Fruit fly (Drosophila melanogaster) whole organism, embryonic: ENCODE results near the gene mora.

Experiments
- Abd-B ChIP-seq: fragments of 200-800 bp; sonication (Bioruptor generic); optimal IDR thresholded peaks from 2 replicates; lab custom pipeline; 2018; ENCODE audit warnings: missing biosample characterization, mild to moderate bottlenecking, missing genetic modification characterization, moderate library complexity
- CG10321 ChIP-seq: fragments of 200-800 bp; sonication (Bioruptor generic); IDR thresholded peaks from 2 replicates; pipeline ENCODE4 v1.3.6; 2022; ENCODE audit warnings: missing biosample characterization, missing genetic modification characterization
- CG11696 ChIP-seq: fragments of 200-800 bp; sonication (Bioruptor generic); IDR thresholded peaks from 2 replicates; pipeline ENCODE4 v1.3.6; 2022; ENCODE audit warnings: missing biosample characterization, missing genetic modification characterization
- CG13775 ChIP-seq: fragments of 200-800 bp; sonication (Bioruptor generic); optimal IDR thresholded peaks from 3 replicates; lab custom pipeline; 2017; ENCODE audit warnings: missing biosample characterization, mild to moderate bottlenecking, missing genetic modification characterization
- CG15073 ChIP-seq: fragments of 200-800 bp; sonication (Bioruptor generic); optimal IDR thresholded peaks from 2 replicates; lab custom pipeline; 2016; ENCODE audit warnings: missing biosample characterization, missing genetic modification characterization
- CG15269 ChIP-seq: fragments of 200-800 bp; sonication (Bioruptor generic); optimal IDR thresholded peaks from 2 replicates; lab custom pipeline; 2018; ENCODE audit warnings: missing biosample characterization, mild to moderate bottlenecking, missing genetic modification characterization, moderate library complexity
- CG1529 ChIP-seq: fragments of 200-800 bp; sonication (Bioruptor generic); optimal IDR thresholded peaks from 3 replicates; lab custom pipeline; 2018; ENCODE audit warnings: missing biosample characterization, missing genetic modification characterization
- CG15601 ChIP-seq: fragments of 200-800 bp; sonication (Bioruptor generic); optimal IDR thresholded peaks from 3 replicates; lab custom pipeline; 2019; ENCODE audit warnings: missing biosample characterization, mild to moderate bottlenecking, missing genetic modification characterization, moderate library complexity
- CG17912 ChIP-seq: fragments of 200-800 bp; sonication (Bioruptor generic); optimal IDR thresholded peaks from 2 replicates; lab custom pipeline; 2018; ENCODE audit warnings: missing biosample characterization, mild to moderate bottlenecking, missing genetic modification characterization
- CG2202 ChIP-seq: fragments of 200-800 bp; sonication (Bioruptor generic); optimal IDR thresholded peaks from 2 replicates; lab custom pipeline; 2018; ENCODE audit warnings: missing biosample characterization, mild to moderate bottlenecking, missing genetic modification characterization
- CG2875 ChIP-seq: fragments of 200-800 bp; sonication (Bioruptor generic); optimal IDR thresholded peaks from 2 replicates; lab custom pipeline; 2017; ENCODE audit warnings: missing biosample characterization, mild to moderate bottlenecking, missing genetic modification characterization, missing genetic modification reagents
- CG3065 ChIP-seq: fragments of 200-800 bp; sonication (Bioruptor generic); optimal IDR thresholded peaks from 2 replicates; lab custom pipeline; 2016; ENCODE audit warnings: missing biosample characterization, missing genetic modification characterization
- CG6175 ChIP-seq: fragments of 200-800 bp; sonication (Bioruptor generic); IDR thresholded peaks from 3 replicates; pipeline ENCODE4 v1.3.6; 2022; ENCODE audit warnings: missing biosample characterization, missing genetic modification characterization
- CG7271 ChIP-seq: fragments of 200-800 bp; sonication (Bioruptor generic); optimal IDR thresholded peaks from 2 replicates; lab custom pipeline; 2018; ENCODE audit warnings: missing biosample characterization, mild to moderate bottlenecking, missing genetic modification characterization, moderate library complexity
- CG7839 ChIP-seq: fragments of 200-800 bp; sonication (Bioruptor generic); optimal IDR thresholded peaks from 3 replicates; lab custom pipeline; 2018; ENCODE audit warnings: missing biosample characterization, mild to moderate bottlenecking, missing genetic modification characterization, moderate library complexity
- CG8281 ChIP-seq: fragments of 200-800 bp; sonication (Bioruptor generic); optimal IDR thresholded peaks from 2 replicates; lab custom pipeline; 2018; ENCODE audit warnings: missing biosample characterization, mild to moderate bottlenecking, missing genetic modification characterization, moderate library complexity
- CG9215 ChIP-seq: fragments of 200-800 bp; sonication (Bioruptor generic); IDR thresholded peaks from 2 replicates; pipeline ENCODE4 v1.3.6; 2022; ENCODE audit warnings: missing biosample characterization, missing genetic modification characterization
- CHES-1-like ChIP-seq: fragments of 200-800 bp; sonication (Bioruptor generic); optimal IDR thresholded peaks from 2 replicates; lab custom pipeline; 2016; ENCODE audit warnings: missing biosample characterization, missing genetic modification characterization
- D ChIP-seq, 2 experiments: fragments of 200-800 bp in 1 of 2; fragments of >200 bp in 1 of 2; sonication (Bioruptor generic) in 1 of 2; optimal IDR thresholded peaks; 2 replicates in 1 of 2; 3 replicates in 1 of 2; lab custom pipeline; 2017; ENCODE audit warnings: mild to moderate bottlenecking in 1 of 2, missing biosample characterization in 1 of 2, missing genetic modification characterization in 1 of 2, missing genetic modification reagents in 1 of 2
- Dip2 ChIP-seq: fragments of 200-800 bp; sonication (Bioruptor generic); IDR thresholded peaks from 2 replicates; pipeline ENCODE4 v1.3.6; 2022; ENCODE audit warnings: missing biosample characterization, missing genetic modification characterization
- Jarid2 ChIP-seq: fragments of 200-800 bp; sonication (Bioruptor generic); optimal IDR thresholded peaks from 3 replicates; lab custom pipeline; 2017; ENCODE audit warnings: mild to moderate bottlenecking, missing biosample characterization, missing genetic modification reagents, missing genetic modification characterization
- Kr ChIP-seq: fragments of 200-800 bp; sonication (Bioruptor generic); optimal IDR thresholded peaks from 2 replicates; lab custom pipeline; 2017; ENCODE audit warnings: missing biosample characterization, mild to moderate bottlenecking, missing genetic modification characterization
- Med ChIP-seq: fragments of 200-800 bp; sonication (Bioruptor generic); peaks from one replicate; lab custom pipeline; 2016; ENCODE audit warnings: missing biosample characterization, missing genetic modification characterization, mild to moderate bottlenecking, inconsistent platforms, moderate library complexity
- Neu2 ChIP-seq: fragments of 200-800 bp; sonication (Bioruptor generic); optimal IDR thresholded peaks from 3 replicates; lab custom pipeline; 2016; ENCODE audit warnings: missing biosample characterization, missing genetic modification characterization, borderline replicate concordance
- Oli ChIP-seq: fragments of 200-800 bp; sonication (Bioruptor generic); optimal IDR thresholded peaks from 2 replicates; lab custom pipeline; 2018; ENCODE audit warnings: missing biosample characterization, mild to moderate bottlenecking, missing genetic modification characterization, moderate library complexity
- Sry-δ ChIP-seq: fragments of 200-800 bp; sonication (Bioruptor generic); optimal IDR thresholded peaks from 2 replicates; lab custom pipeline; 2016; ENCODE audit warnings: missing biosample characterization, missing genetic modification characterization
- Stat92E ChIP-seq, 3 experiments: fragments of >200 bp in 2 of 3; fragments of 200-800 bp in 1 of 3; sonication (Bioruptor generic) in 1 of 3; optimal IDR thresholded peaks; 2 replicates each; lab custom pipeline; 2017 to 2019; ENCODE audit warnings: missing biosample characterization in 3 of 3, missing genetic modification characterization in 3 of 3, mild to moderate bottlenecking in 1 of 3, moderate library complexity in 1 of 3
- ac ChIP-seq: fragments of 200-800 bp; sonication (Bioruptor generic); optimal IDR thresholded peaks from 3 replicates; lab custom pipeline; 2017; ENCODE audit warnings: missing biosample characterization, mild to moderate bottlenecking, missing genetic modification characterization
- ato ChIP-seq: fragments of 200-800 bp; sonication (Bioruptor generic); IDR thresholded peaks from 2 replicates; pipeline ENCODE4 v1.3.6; 2022; ENCODE audit warnings: missing biosample characterization, missing genetic modification characterization; ENCODE audit not compliant: partially characterized antibody
- bab2 ChIP-seq: fragments of 200-800 bp; sonication (Bioruptor generic); optimal IDR thresholded peaks from 2 replicates; lab custom pipeline; 2016; ENCODE audit warnings: missing biosample characterization, missing genetic modification characterization
- bcd ChIP-seq: fragments of 200-800 bp; sonication (Bioruptor generic); optimal IDR thresholded peaks from 2 replicates; lab custom pipeline; 2017; ENCODE audit warnings: missing biosample characterization, mild to moderate bottlenecking, missing genetic modification characterization
- dysf ChIP-seq: fragments of 200-800 bp; sonication (Bioruptor generic); IDR thresholded peaks from 3 replicates; pipeline ENCODE4 v1.3.6; 2022; ENCODE audit warnings: missing biosample characterization, missing genetic modification characterization
- ewg ChIP-seq: fragments of 200-800 bp; sonication (Bioruptor generic); optimal IDR thresholded peaks from 3 replicates; lab custom pipeline; 2017; ENCODE audit warnings: mild to moderate bottlenecking, missing biosample characterization, missing genetic modification reagents, missing genetic modification characterization
- jumu ChIP-seq: fragments of 200-800 bp; sonication (Bioruptor generic); optimal IDR thresholded peaks from 3 replicates; lab custom pipeline; 2016; ENCODE audit warnings: missing biosample characterization, missing genetic modification characterization
- knrl ChIP-seq: fragments of 200-800 bp; sonication (Bioruptor generic); IDR thresholded peaks from 3 replicates; pipeline ENCODE4 v1.3.6; 2022; ENCODE audit warnings: missing biosample characterization, missing genetic modification characterization; ENCODE audit not compliant: partially characterized antibody
- mld ChIP-seq: fragments of 200-800 bp; sonication (Bioruptor generic); IDR thresholded peaks from 3 replicates; pipeline ENCODE4 v1.3.6; 2022; ENCODE audit warnings: missing biosample characterization, missing genetic modification characterization; ENCODE audit not compliant: partially characterized antibody
- peb ChIP-seq: fragments of 200-800 bp; sonication (Bioruptor generic); IDR thresholded peaks from 2 replicates; pipeline ENCODE4 v1.3.6; 2022; ENCODE audit warnings: missing biosample characterization, missing genetic modification characterization
- salm ChIP-seq: fragments of 200-800 bp; sonication (Bioruptor generic); optimal IDR thresholded peaks from 2 replicates; lab custom pipeline; 2018; ENCODE audit warnings: missing biosample characterization, mild to moderate bottlenecking, missing genetic modification characterization
- sens-2 ChIP-seq: fragments of 200-800 bp; sonication (Bioruptor generic); IDR thresholded peaks from 2 replicates; pipeline ENCODE4 v1.3.6; 2022; ENCODE audit warnings: missing biosample characterization, missing genetic modification characterization
- slbo ChIP-seq: fragments of 200-800 bp; sonication (Bioruptor generic); IDR thresholded peaks from 2 replicates; pipeline ENCODE4 v1.3.6; 2022; ENCODE audit warnings: missing biosample characterization, missing genetic modification characterization
- sob ChIP-seq: fragments of 200-800 bp; sonication (Bioruptor generic); IDR thresholded peaks from 2 replicates; pipeline ENCODE4 v1.3.6; 2022; ENCODE audit warnings: missing biosample characterization, missing genetic modification characterization
- ssp ChIP-seq: fragments of 200-800 bp; sonication (Bioruptor generic); IDR thresholded peaks from 2 replicates; pipeline ENCODE4 v1.3.6; 2022; ENCODE audit warnings: missing biosample characterization, missing genetic modification characterization
- trem ChIP-seq: fragments of 200-800 bp; optimal IDR thresholded peaks from 3 replicates; lab custom pipeline; 2019; ENCODE audit warnings: missing biosample characterization, mild to moderate bottlenecking, missing genetic modification characterization, moderate library complexity
- twi ChIP-seq: fragments of 200-800 bp; optimal IDR thresholded peaks from 2 replicates; lab custom pipeline; 2019; ENCODE audit warnings: missing biosample characterization, mild to moderate bottlenecking, missing genetic modification characterization, moderate library complexity
- unpg ChIP-seq: fragments of 200-800 bp; sonication (Bioruptor generic); optimal IDR thresholded peaks from 3 replicates; lab custom pipeline; 2018; ENCODE audit warnings: missing biosample characterization, mild to moderate bottlenecking, missing genetic modification characterization, moderate library complexity
- vvl ChIP-seq: fragments of 200-800 bp; sonication (Bioruptor generic); IDR thresholded peaks from 2 replicates; pipeline ENCODE4 v1.3.6; 2022; ENCODE audit warnings: missing biosample characterization, missing genetic modification characterization
- zfh2 ChIP-seq: fragments of 200-800 bp; sonication (Bioruptor generic); optimal IDR thresholded peaks from 2 replicates; lab custom pipeline; 2016; ENCODE audit warnings: missing biosample characterization, missing genetic modification characterization

The mora gene

dm6 chr3R:24230423-24231205, 44.5 kb downstream of the mora start, which contains the start of gene mask (continued):
- TF ChIP-seq CG2875 (GFP tag; lab: Kevin White, UChicago) = peak; percentile 54
- TF ChIP-seq CHES-1-like = peak; percentile 73
- peak; percentile 64 for TF ChIP-seq CG7839 (tag; lab: Kevin White, UChicago)
- no peak for TF ChIP-seq D (optimal IDR thresholded peaks at IDR 0.05; lab: Kevin White, UChicago)
- peak; percentile 63 for TF ChIP-seq D (GFP tag; optimal IDR thresholded peaks at IDR 0.05; lab: Kevin White, UChicago)
- no peak for TF ChIP-seq Dip2
- 0 out of 2 replicates have a peak, but pooled peaks have one; percentile 40 for TF ChIP-seq CG9215 (GFP tag; lab: Robert Waterston, UW)
- TF ChIP-seq CG15601 = peak; percentile 70
- peak; percentile 16 for TF ChIP-seq trem (tag; lab: Kevin White, UChicago)
- peak; percentile 7 for TF ChIP-seq jumu (GFP tag; lab: Kevin White, UChicago)
- TF ChIP-seq Oli (tag; lab: Kevin White, UChicago) = peak; percentile 43
- TF ChIP-seq CG17912 = peak; percentile 95
- peak; percentile 43 for TF ChIP-seq ewg (GFP tag; lab: Kevin White, UChicago)
- peak; percentile 26 for TF ChIP-seq CG1529 (GFP tag; lab: Kevin White, UChicago)
- peak; percentile 65; the same call in 2 of the 3 replicates for TF ChIP-seq dysf (GFP tag; lab: Robert Waterston, UW)
- TF ChIP-seq CG3065 = peak; percentile 71
- peak; percentile 21 for TF ChIP-seq Abd-B (GFP tag; lab: Kevin White, UChicago)
- TF ChIP-seq ato (GFP tag; lab: Robert Waterston, UW) = peak; percentile 1; the same call in 1 of the 2 replicates
- TF ChIP-seq zfh2 (GFP tag; lab: Kevin White, UChicago) = peak; percentile 81
- peak; percentile 79 for TF ChIP-seq slbo (GFP tag; lab: Robert Waterston, UW)
- TF ChIP-seq CG11696 (GFP tag; lab: Robert Waterston, UW) = peak; percentile 55; the same call in 1 of the 2 replicates
- TF ChIP-seq Kr (GFP tag; lab: Kevin White, UChicago) = peak; percentile 68
- TF ChIP-seq sob (GFP tag; lab: Robert Waterston, UW) = peak; percentile 86
- TF ChIP-seq CG15269 = peak; percentile 56
- no peak for TF ChIP-seq mld (GFP tag; lab: Robert Waterston, UW)
- TF ChIP-seq salm (tag; lab: Kevin White, UChicago) = no peak
- peak; percentile 86 for TF ChIP-seq sens-2
- peak in 1 of 3 experiments; percentile 56 for TF ChIP-seq Stat92E (GFP tag; optimal IDR thresholded peaks at IDR 0.05; lab: Kevin White, UChicago)
- peak; percentile 81 for TF ChIP-seq vvl (GFP tag; lab: Robert Waterston, UW)
- peak; percentile 96 for TF ChIP-seq CG10321 (GFP tag; lab: Robert Waterston, UW)
- peak; percentile 51 for TF ChIP-seq Jarid2 (GFP tag; lab: Kevin White, UChicago)
- TF ChIP-seq ac (GFP tag; lab: Kevin White, UChicago) = peak; percentile 55
- TF ChIP-seq CG15073 = no peak
- TF ChIP-seq CG8281 = no peak
- TF ChIP-seq unpg (GFP tag; lab: Kevin White, UChicago) = peak; percentile 61
- no peak for TF ChIP-seq peb (GFP tag; lab: Robert Waterston, UW)
- TF ChIP-seq ssp (GFP tag; lab: Robert Waterston, UW) = peak; percentile 39
- TF ChIP-seq Med (GFP tag; lab: Kevin White, UChicago) = peak; percentile 98
- peak; percentile 51 for TF ChIP-seq twi
- peak; percentile 42 for TF ChIP-seq Neu2 (GFP tag; lab: Kevin White, UChicago)
- TF ChIP-seq bab2 (GFP tag; lab: Kevin White, UChicago) = peak; percentile 50
- TF ChIP-seq CG6175 (GFP tag; lab: Robert Waterston, UW) = peak; percentile 68; the same call in 1 of the 3 replicates
- TF ChIP-seq CG2202 (tag; lab: Kevin White, UChicago) = peak; percentile 39
- no peak for TF ChIP-seq knrl (GFP tag; lab: Robert Waterston, UW)
- peak; percentile 88 for TF ChIP-seq bcd (GFP tag; lab: Kevin White, UChicago)
- TF ChIP-seq CG13775 = peak; percentile 89
- peak; percentile 90 for TF ChIP-seq Sry-δ (GFP tag; lab: Kevin White, UChicago)
- peak; percentile 82 for TF ChIP-seq CG7271
